Worm (Caenorhabditis elegans) whole organism, early embryonic: ENCODE data around the gene egl-5.
A peak's percentile ranks its signal among the peaks of the same experiment; 100 is the strongest.

Experiments
- B0310.2 ChIP-seq: sonication (generic microtip); optimal IDR thresholded peaks from 2 replicates; lab custom pipeline; 2016; ENCODE audit warnings: mild to moderate bottlenecking, missing genetic modification characterization, missing compliant biosample characterization
- F13C5.2 ChIP-seq: sonication (generic microtip); optimal IDR thresholded peaks from 2 replicates; lab custom pipeline; 2017; ENCODE audit warnings: mild to moderate bottlenecking, missing genetic modification characterization, inconsistent platforms, missing compliant biosample characterization
- aly-1 ChIP-seq: sonication (generic microtip); optimal IDR thresholded peaks from 2 replicates; lab custom pipeline; 2016; ENCODE audit warnings: missing genetic modification characterization, missing compliant biosample characterization
- ama-1 ChIP-seq: fragments of 150-350 bp; optimal IDR thresholded peaks from 2 replicates; lab custom pipeline; 2014
- ceh-13 ChIP-seq: fragments of 200-800 bp; sonication (Bioruptor generic); optimal IDR thresholded peaks from 2 replicates; lab custom pipeline; 2018; ENCODE audit warnings: mild to moderate bottlenecking, missing genetic modification characterization, missing compliant biosample characterization
- ceh-36 ChIP-seq: sonication (generic microtip); optimal IDR thresholded peaks from 2 replicates; lab custom pipeline; 2016; ENCODE audit warnings: missing genetic modification characterization, inconsistent platforms, missing compliant biosample characterization
- ets-7 ChIP-seq: sonication (generic microtip); optimal IDR thresholded peaks from 2 replicates; lab custom pipeline; 2016; ENCODE audit warnings: missing genotype, missing genetic modification characterization, missing compliant biosample characterization
- flt-1 ChIP-seq: fragments of 200-800 bp; sonication (Bioruptor generic); IDR thresholded peaks from 2 replicates; pipeline ENCODE4 v1.3.6; 2022; ENCODE audit warnings: missing genetic modification characterization, missing compliant biosample characterization
- hmbx-1 ChIP-seq: sonication (generic microtip); optimal IDR thresholded peaks from 2 replicates; lab custom pipeline; 2016; ENCODE audit warnings: mild to moderate bottlenecking, missing genetic modification characterization, missing compliant biosample characterization
- hmg-4 ChIP-seq: fragments of 200-800 bp; sonication (Bioruptor generic); optimal IDR thresholded peaks from 2 replicates; lab custom pipeline; 2018; ENCODE audit warnings: mild to moderate bottlenecking, missing genetic modification characterization, missing compliant biosample characterization
- hnd-1 ChIP-seq: sonication (generic microtip); optimal IDR thresholded peaks from 2 replicates; lab custom pipeline; 2016; ENCODE audit warnings: missing genetic modification characterization, missing compliant biosample characterization
- pes-1 ChIP-seq: fragments of 200-800 bp; sonication (Bioruptor generic); IDR thresholded peaks from 2 replicates; pipeline ENCODE4 v1.3.6; 2022; ENCODE audit warnings: missing genetic modification reagents, missing genetic modification characterization, missing compliant biosample characterization
- scrt-1 ChIP-seq: fragments of 200-800 bp; sonication (Bioruptor generic); IDR thresholded peaks from 2 replicates; pipeline ENCODE4 v1.3.6; 2022; ENCODE audit warnings: missing genetic modification characterization, missing compliant biosample characterization
- sea-1 ChIP-seq: fragments of 200-800 bp; sonication (Bioruptor generic); conservative IDR thresholded peaks from 2 replicates; pipeline ENCODE4 v1.3.6; 2022; ENCODE audit warnings: missing genetic modification characterization, missing compliant biosample characterization
- tbx-11 ChIP-seq: fragments of 200-800 bp; sonication (Bioruptor generic); IDR thresholded peaks from 2 replicates; pipeline ENCODE4 v1.3.6; 2022; ENCODE audit warnings: missing genetic modification characterization, missing compliant biosample characterization
- tbx-37 ChIP-seq: fragments of 200-800 bp; sonication (Bioruptor generic); conservative IDR thresholded peaks from 2 replicates; pipeline ENCODE4 v1.3.6; 2022; ENCODE audit warnings: missing genetic modification reagents, missing genetic modification characterization, missing compliant biosample characterization
- tra-4 ChIP-seq: sonication (generic microtip); optimal IDR thresholded peaks from 2 replicates; lab custom pipeline; 2017; ENCODE audit warnings: missing genetic modification characterization, missing compliant biosample characterization

Gene egl-5

ce11 chrIII:7854494-7855184 lies 40.5 kb downstream of the egl-5 start, which contains the start of gene rpl-35:
Gene rpl-35, plus strand, starts transcription at chrIII:7855134.
- no peak for TF ChIP-seq hmg-4 (GFP tag; lab: Kevin White, UChicago)
- peak; percentile 77 for TF ChIP-seq sea-1 (GFP tag; lab: Robert Waterston, UW)
- TF ChIP-seq tra-4 (tag; lab: Kevin White, UChicago), result peak; percentile 41
- TF ChIP-seq pes-1 (GFP tag; lab: Robert Waterston, UW), result peak; percentile 77
- no peak for TF ChIP-seq ama-1 (lab: Kevin White, UChicago)
- TF ChIP-seq ceh-13, result peak; percentile 49
- TF ChIP-seq scrt-1, result peak; percentile 72
- peak; percentile 64 for TF ChIP-seq ceh-36 (tag; lab: Kevin White, UChicago)
- peak; percentile 52 for TF ChIP-seq hnd-1 (tag; lab: Kevin White, UChicago)
- TF ChIP-seq tbx-11, result peak; percentile 82
- peak; percentile 74 for TF ChIP-seq tbx-37 (GFP tag; lab: Robert Waterston, UW)
- TF ChIP-seq hmbx-1 (tag; lab: Kevin White, UChicago), result peak; percentile 67
- peak; percentile 56 for TF ChIP-seq ets-7
- TF ChIP-seq aly-1 (tag; lab: Kevin White, UChicago), result no peak
- TF ChIP-seq F13C5.2 (tag; lab: Kevin White, UChicago), result peak; percentile 98
- TF ChIP-seq flt-1 (GFP tag; lab: Robert Waterston, UW), result peak; percentile 80
- TF ChIP-seq B0310.2 (tag; lab: Kevin White, UChicago), result peak; percentile 50

ce11 chrIII:7855468-7855867 lies 41.3 kb downstream of the egl-5 start:
- TF ChIP-seq tbx-11, result no peak
- no peak for TF ChIP-seq ets-7
- TF ChIP-seq ceh-36 (tag; lab: Kevin White, UChicago), result no peak
- TF ChIP-seq sea-1 (GFP tag; lab: Robert Waterston, UW), result no peak
- no peak for TF ChIP-seq hmg-4 (GFP tag; lab: Kevin White, UChicago)
- TF ChIP-seq ceh-13, result no peak
- TF ChIP-seq hmbx-1 (tag; lab: Kevin White, UChicago), result no peak
- no peak for TF ChIP-seq scrt-1
- TF ChIP-seq flt-1 (GFP tag; lab: Robert Waterston, UW), result no peak
- TF ChIP-seq tbx-37 (GFP tag; lab: Robert Waterston, UW), result no peak
- TF ChIP-seq tra-4 (tag; lab: Kevin White, UChicago), result no peak
- no peak for TF ChIP-seq B0310.2 (tag; lab: Kevin White, UChicago)
- no peak for TF ChIP-seq hnd-1 (tag; lab: Kevin White, UChicago)
- no peak for TF ChIP-seq aly-1 (tag; lab: Kevin White, UChicago)
- no peak for TF ChIP-seq ama-1 (lab: Kevin White, UChicago)
- no peak for TF ChIP-seq F13C5.2 (tag; lab: Kevin White, UChicago)

ce11 chrIII:7857142-7857541 lies 43.0 kb downstream of the egl-5 start, which contains the start of gene tag-307:
Gene tag-307, minus strand, starts transcription at chrIII:7857242.
- no peak for TF ChIP-seq pes-1 (GFP tag; lab: Robert Waterston, UW)

ce11 chrIII:7858407-7859029 lies 44.3 kb downstream of the egl-5 start, which contains the start of the genes coq-5 and ufm-1:
Gene coq-5, minus strand, starts transcription at chrIII:7858457.
Gene ufm-1, plus strand, starts transcription at chrIII:7858979.
- TF ChIP-seq ceh-36 (tag; lab: Kevin White, UChicago), result no peak
- TF ChIP-seq B0310.2 (tag; lab: Kevin White, UChicago), result no peak
- TF ChIP-seq pes-1 (GFP tag; lab: Robert Waterston, UW), result no peak
- no peak for TF ChIP-seq hmg-4 (GFP tag; lab: Kevin White, UChicago)
- TF ChIP-seq scrt-1, result no peak
- 0 out of 2 replicates have a peak, but pooled peaks have one; percentile 14 for TF ChIP-seq tbx-37 (GFP tag; lab: Robert Waterston, UW)
- no peak for TF ChIP-seq tra-4 (tag; lab: Kevin White, UChicago)

ce11 chrIII:7859313-7859712 lies 45.1 kb downstream of the egl-5 start, which contains the start of gene tomm-7:
Gene tomm-7, plus strand, starts transcription at chrIII:7859613.
- no peak for TF ChIP-seq ceh-13
- TF ChIP-seq aly-1 (tag; lab: Kevin White, UChicago), result no peak
- no peak for TF ChIP-seq ama-1 (lab: Kevin White, UChicago)
- no peak for TF ChIP-seq hmg-4 (GFP tag; lab: Kevin White, UChicago)
- no peak for TF ChIP-seq scrt-1
- TF ChIP-seq tbx-37 (GFP tag; lab: Robert Waterston, UW), result no peak
- TF ChIP-seq B0310.2 (tag; lab: Kevin White, UChicago), result no peak
- no peak for TF ChIP-seq F13C5.2 (tag; lab: Kevin White, UChicago)
- no peak for TF ChIP-seq hmbx-1 (tag; lab: Kevin White, UChicago)
- no peak for TF ChIP-seq ceh-36 (tag; lab: Kevin White, UChicago)

ce11 chrIII:7860885-7861284 lies 46.7 kb downstream of the egl-5 start, which contains the start of gene cuc-1:
Gene cuc-1, minus strand, starts transcription at chrIII:7860985.
- TF ChIP-seq tbx-11, result no peak
- TF ChIP-seq ama-1 (lab: Kevin White, UChicago), result no peak
- TF ChIP-seq aly-1 (tag; lab: Kevin White, UChicago), result no peak

ce11 chrIII:7861535-7862120 lies 47.5 kb downstream of the egl-5 start, which contains the start of gene snr-5:
Gene snr-5, plus strand, starts transcription at chrIII:7862070.
- TF ChIP-seq tra-4 (tag; lab: Kevin White, UChicago), result no peak
- no peak for TF ChIP-seq tbx-37 (GFP tag; lab: Robert Waterston, UW)
- TF ChIP-seq hmbx-1 (tag; lab: Kevin White, UChicago), result no peak
- TF ChIP-seq ceh-36 (tag; lab: Kevin White, UChicago), result no peak
- TF ChIP-seq tbx-11, result no peak
- TF ChIP-seq hnd-1 (tag; lab: Kevin White, UChicago), result no peak
- no peak for TF ChIP-seq flt-1 (GFP tag; lab: Robert Waterston, UW)
- TF ChIP-seq hmg-4 (GFP tag; lab: Kevin White, UChicago), result no peak
- TF ChIP-seq B0310.2 (tag; lab: Kevin White, UChicago), result no peak
- TF ChIP-seq sea-1 (GFP tag; lab: Robert Waterston, UW), result no peak
- no peak for TF ChIP-seq scrt-1
- no peak for TF ChIP-seq aly-1 (tag; lab: Kevin White, UChicago)
- no peak for TF ChIP-seq pes-1 (GFP tag; lab: Robert Waterston, UW)
